Worm (Caenorhabditis elegans) whole organism, midembryonic: ENCODE data around the gene C37C3.12.

Source experiments
- T22C8.4 ChIP-seq: fragments of 200-800 bp; sonication (Bioruptor generic); IDR thresholded peaks from 2 replicates; pipeline ENCODE4 v1.3.6; 2022; ENCODE audit warnings: missing genetic modification characterization, missing compliant biosample characterization
- cog-1 ChIP-seq: sonication (generic microtip); optimal IDR thresholded peaks from 2 replicates; lab custom pipeline; 2016; ENCODE audit warnings: missing genetic modification characterization, missing compliant biosample characterization
- flt-1 ChIP-seq: fragments of 200-800 bp; sonication (Bioruptor generic); IDR thresholded peaks from 2 replicates; pipeline ENCODE4 v1.3.6; 2022; ENCODE audit warnings: missing genetic modification characterization, missing compliant biosample characterization
- klf-2 ChIP-seq: fragments of 200-800 bp; sonication (Bioruptor generic); conservative IDR thresholded peaks from 2 replicates; pipeline ENCODE4 v1.3.6; 2022; ENCODE audit warnings: missing genetic modification reagents, missing genetic modification characterization, missing compliant biosample characterization
- med-1 ChIP-seq: sonication (generic microtip); optimal IDR thresholded peaks from 2 replicates; lab custom pipeline; 2017; ENCODE audit warnings: missing genetic modification characterization, mild to moderate bottlenecking, missing compliant biosample characterization, antibody characterized with exemption, missing genetic modification reagents; ENCODE audit not compliant: insufficient read depth
- ref-1 ChIP-seq: fragments of 200-800 bp; sonication (Bioruptor generic); conservative IDR thresholded peaks from 2 replicates; pipeline ENCODE4 v1.3.6; 2022; ENCODE audit warnings: missing genetic modification reagents, missing genetic modification characterization, missing compliant biosample characterization
- ztf-23 ChIP-seq: fragments of 200-800 bp; sonication (Bioruptor generic); IDR thresholded peaks from 2 replicates; pipeline ENCODE4 v1.3.6; 2022; ENCODE audit warnings: missing genetic modification reagents, missing genetic modification characterization, missing compliant biosample characterization
- ztf-29 ChIP-seq: fragments of 200-800 bp; sonication (Bioruptor generic); IDR thresholded peaks from 2 replicates; pipeline ENCODE4 v1.3.6; 2022; ENCODE audit warnings: missing genetic modification reagents, missing genetic modification characterization, missing compliant biosample characterization

DNA sequence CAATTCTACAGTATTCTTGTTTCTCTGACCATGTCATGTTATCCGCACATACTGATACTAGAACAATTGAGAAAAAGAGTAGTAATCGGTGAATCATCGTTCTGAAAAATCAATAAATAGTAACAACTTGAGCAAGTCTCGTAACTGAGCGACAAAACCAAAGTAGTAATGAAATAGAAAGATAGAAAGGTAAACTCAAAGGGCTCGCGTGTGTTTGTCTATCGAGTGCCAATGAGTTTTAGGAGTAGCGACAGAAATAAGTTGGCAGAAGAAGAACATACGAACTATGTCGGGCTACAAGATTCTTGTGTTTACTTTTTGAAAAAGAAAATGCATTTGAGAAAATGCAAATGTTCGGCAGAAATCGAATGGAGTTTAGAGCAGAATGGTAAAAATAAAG lies at the start of gene C37C3.12:
- TF ChIP-seq cog-1 (tag; lab: Kevin White, UChicago) = no peak
- TF ChIP-seq ztf-23 (GFP tag; lab: Robert Waterston, UW) = no peak
- no peak for TF ChIP-seq ref-1 (GFP tag; lab: Robert Waterston, UW)
- TF ChIP-seq klf-2 = no peak
- TF ChIP-seq T22C8.4 (GFP tag; lab: Robert Waterston, UW) = no peak
- no peak for TF ChIP-seq ztf-29 (GFP tag; lab: Robert Waterston, UW)
- no peak for TF ChIP-seq med-1 (GFP tag; lab: Kevin White, UChicago)
- TF ChIP-seq flt-1 (GFP tag; lab: Robert Waterston, UW) = no peak
